Worm (Caenorhabditis elegans) whole organism, mixed stage, embryonic: ENCODE measurements around the gene K08F4.3.

ENCODE experiments used
- bed-3 ChIP-seq: fragments of 200-800 bp; sonication (Bioruptor generic); optimal IDR thresholded peaks from 3 replicates; lab custom pipeline; 2018; ENCODE audit warnings: mild to moderate bottlenecking, missing genetic modification characterization, moderate library complexity, missing compliant biosample characterization
- blmp-1 ChIP-seq: fragments of 150-350 bp; optimal IDR thresholded peaks from 2 replicates; lab custom pipeline; 2014; ENCODE audit warnings: missing biosample characterization, missing genetic modification characterization
- ceh-83 ChIP-seq: fragments of 200-800 bp; sonication (Bioruptor generic); optimal IDR thresholded peaks from 2 replicates; lab custom pipeline; 2018; ENCODE audit warnings: mild to moderate bottlenecking, missing genetic modification characterization, missing compliant biosample characterization
- elt-3 ChIP-seq: fragments of 150-350 bp; optimal IDR thresholded peaks from 2 replicates; lab custom pipeline; 2014; ENCODE audit warnings: missing biosample characterization, missing genetic modification characterization
- lin-13 ChIP-seq: fragments of 150-350 bp; optimal IDR thresholded peaks from 2 replicates; lab custom pipeline; 2014; ENCODE audit warnings: missing biosample characterization, missing genetic modification characterization
- nhr-12 ChIP-seq: fragments of 150-350 bp; optimal IDR thresholded peaks from 2 replicates; lab custom pipeline; 2014; ENCODE audit warnings: missing biosample characterization, missing genetic modification characterization
- nhr-28 ChIP-seq: fragments of 150-350 bp; optimal IDR thresholded peaks from 2 replicates; lab custom pipeline; 2014; ENCODE audit warnings: missing biosample characterization, missing genetic modification characterization
- tbx-8 ChIP-seq: fragments of 200-800 bp; sonication (Bioruptor generic); optimal IDR thresholded peaks from 2 replicates; lab custom pipeline; 2018; ENCODE audit warnings: mild to moderate bottlenecking, missing genetic modification characterization, moderate library complexity, missing compliant biosample characterization
- unc-39 ChIP-seq: fragments of 150-350 bp; optimal IDR thresholded peaks from 2 replicates; lab custom pipeline; 2014; ENCODE audit warnings: missing biosample characterization, missing genetic modification characterization
- unc-62 ChIP-seq: fragments of 150-350 bp; optimal IDR thresholded peaks from 2 replicates; lab custom pipeline; 2014; ENCODE audit warnings: missing biosample characterization, missing genetic modification reagents, missing genetic modification characterization
- ztf-11 ChIP-seq: fragments of 150-350 bp; optimal IDR thresholded peaks from 2 replicates; lab custom pipeline; 2014; ENCODE audit warnings: missing biosample characterization, missing genetic modification characterization

ce11 chrIV:10148938-10149337 is 19.9 kb downstream of the K08F4.3 start, which contains the start of gene pigs-1:
- TF ChIP-seq unc-39 (tag; lab: Kevin White, UChicago): no peak
- TF ChIP-seq ztf-11 (tag; lab: Kevin White, UChicago): no peak
- no peak for TF ChIP-seq elt-3 (tag; lab: Kevin White, UChicago)
- TF ChIP-seq unc-62 (GFP tag; lab: Kevin White, UChicago): no peak
- no peak for TF ChIP-seq nhr-28 (tag; lab: Kevin White, UChicago)
- no peak for TF ChIP-seq lin-13 (tag; lab: Kevin White, UChicago)
- no peak for TF ChIP-seq bed-3
- TF ChIP-seq blmp-1 (tag; lab: Kevin White, UChicago): no peak
- no peak for TF ChIP-seq tbx-8
- no peak for TF ChIP-seq nhr-12 (tag; lab: Kevin White, UChicago)
- TF ChIP-seq ceh-83 (GFP tag; lab: Kevin White, UChicago): no peak
